Worm (Caenorhabditis elegans) whole organism, late embryonic: ENCODE results near the gene prx-6.

Experiments used
- C08G9.2 ChIP-seq: sonication (generic microtip); optimal IDR thresholded peaks from 2 replicates; lab custom pipeline; 2016; ENCODE audit warnings: mild to moderate bottlenecking, missing genetic modification characterization, moderate library complexity, missing compliant biosample characterization
- K09A11.1 ChIP-seq: sonication (generic microtip); optimal IDR thresholded peaks from 2 replicates; lab custom pipeline; 2017; ENCODE audit warnings: antibody characterized with exemption, mild to moderate bottlenecking, missing genetic modification characterization, missing compliant biosample characterization; ENCODE audit not compliant: insufficient read depth
- ceh-14 ChIP-seq: sonication (generic microtip); optimal IDR thresholded peaks from 2 replicates; lab custom pipeline; 2016; ENCODE audit warnings: missing genotype, missing genetic modification characterization, missing compliant biosample characterization
- ceh-19 ChIP-seq: fragments of 200-800 bp; sonication (Bioruptor generic); optimal IDR thresholded peaks from 2 replicates; lab custom pipeline; 2018; ENCODE audit warnings: mild to moderate bottlenecking, missing genetic modification characterization, missing compliant biosample characterization
- ceh-2 ChIP-seq: sonication (generic microtip); optimal IDR thresholded peaks from 2 replicates; lab custom pipeline; 2016; ENCODE audit warnings: missing genotype, missing genetic modification characterization, missing compliant biosample characterization
- ceh-22 ChIP-seq: sonication (generic microtip); optimal IDR thresholded peaks from 2 replicates; lab custom pipeline; 2017; ENCODE audit warnings: missing biosample characterization, missing genetic modification characterization
- ceh-24 ChIP-seq: sonication (generic microtip); optimal IDR thresholded peaks from 2 replicates; lab custom pipeline; 2016; ENCODE audit warnings: mild to moderate bottlenecking, missing genetic modification characterization, missing compliant biosample characterization
- ceh-31 ChIP-seq: sonication (generic microtip); optimal IDR thresholded peaks from 2 replicates; lab custom pipeline; 2016; ENCODE audit warnings: missing genetic modification characterization, missing compliant biosample characterization
- ceh-45 ChIP-seq: fragments of 200-800 bp; sonication (Bioruptor generic); IDR thresholded peaks from 2 replicates; pipeline ENCODE4 v1.3.6; 2022; ENCODE audit warnings: missing genetic modification reagents, missing genetic modification characterization, missing compliant biosample characterization
- che-1 ChIP-seq: sonication (generic microtip); optimal IDR thresholded peaks from 2 replicates; lab custom pipeline; 2016; ENCODE audit warnings: mild to moderate bottlenecking, missing genetic modification characterization, missing compliant biosample characterization
- dve-1 ChIP-seq: sonication (generic microtip); optimal IDR thresholded peaks from 2 replicates; lab custom pipeline; 2017; ENCODE audit warnings: antibody characterized with exemption, mild to moderate bottlenecking, missing genetic modification characterization, missing compliant biosample characterization
- elt-2 ChIP-seq: sonication (generic microtip); optimal IDR thresholded peaks from 2 replicates; lab custom pipeline; 2016; ENCODE audit warnings: missing genetic modification reagents, missing genetic modification characterization, missing compliant biosample characterization
- elt-4 ChIP-seq: sonication (generic microtip); optimal IDR thresholded peaks from 2 replicates; lab custom pipeline; 2016; ENCODE audit warnings: missing genetic modification characterization, missing compliant biosample characterization
- ets-4 ChIP-seq: sonication (generic microtip); optimal IDR thresholded peaks from 2 replicates; lab custom pipeline; 2016; ENCODE audit warnings: missing genetic modification characterization, missing compliant biosample characterization
- eyg-1 ChIP-seq: sonication (generic microtip); optimal IDR thresholded peaks from 2 replicates; lab custom pipeline; 2016; ENCODE audit warnings: missing genotype, missing genetic modification characterization, missing compliant biosample characterization
- fax-1 ChIP-seq: sonication (generic microtip); optimal IDR thresholded peaks from 2 replicates; lab custom pipeline; 2016; ENCODE audit warnings: missing genotype, missing genetic modification characterization, missing compliant biosample characterization
- hlh-6 ChIP-seq: sonication (generic microtip); optimal IDR thresholded peaks from 2 replicates; lab custom pipeline; 2016; ENCODE audit warnings: missing genotype, missing genetic modification characterization, missing compliant biosample characterization
- lim-6 ChIP-seq: sonication (generic microtip); optimal IDR thresholded peaks from 2 replicates; lab custom pipeline; 2016; ENCODE audit warnings: missing genetic modification characterization, missing compliant biosample characterization
- lin-11 ChIP-seq: fragments of 200-800 bp; sonication (Bioruptor generic); optimal IDR thresholded peaks from 2 replicates; lab custom pipeline; 2018; ENCODE audit warnings: mild to moderate bottlenecking, missing genetic modification characterization, missing compliant biosample characterization
- mec-3 ChIP-seq: sonication (generic microtip); optimal IDR thresholded peaks from 2 replicates; lab custom pipeline; 2016; ENCODE audit warnings: borderline replicate concordance, missing genetic modification characterization, missing compliant biosample characterization
- nhr-11 ChIP-seq: fragments of 150-350 bp; optimal IDR thresholded peaks from 2 replicates; lab custom pipeline; 2014; ENCODE audit warnings: missing biosample characterization, missing genetic modification characterization
- npax-4 ChIP-seq: sonication (generic microtip); optimal IDR thresholded peaks from 2 replicates; lab custom pipeline; 2016; ENCODE audit warnings: missing genetic modification characterization, missing compliant biosample characterization
- pat-9 ChIP-seq: fragments of 200-800 bp; sonication (Bioruptor generic); optimal IDR thresholded peaks from 2 replicates; lab custom pipeline; 2018; ENCODE audit warnings: mild to moderate bottlenecking, missing genetic modification characterization, moderate library complexity, missing compliant biosample characterization
- pax-1 ChIP-seq: fragments of 150-350 bp; optimal IDR thresholded peaks from 2 replicates; lab custom pipeline; 2014; ENCODE audit warnings: missing biosample characterization, missing genetic modification characterization
- pha-4 ChIP-seq: fragments of 150-350 bp; optimal IDR thresholded peaks from 2 replicates; lab custom pipeline; 2018; ENCODE audit warnings: missing biosample characterization, missing genetic modification reagents, missing genetic modification characterization
- pqm-1 ChIP-seq: sonication (generic microtip); optimal IDR thresholded peaks from 2 replicates; lab custom pipeline; 2016; ENCODE audit warnings: missing genetic modification characterization, missing compliant biosample characterization
- ref-2 ChIP-seq: sonication (generic microtip); optimal IDR thresholded peaks from 2 replicates; lab custom pipeline; 2016; ENCODE audit warnings: missing genetic modification characterization, missing compliant biosample characterization
- rnt-1 ChIP-seq: sonication (generic microtip); optimal IDR thresholded peaks from 2 replicates; lab custom pipeline; 2016; ENCODE audit warnings: missing genetic modification characterization, missing compliant biosample characterization
- sdc-2 ChIP-seq: sonication (generic microtip); optimal IDR thresholded peaks from 2 replicates; lab custom pipeline; 2016; ENCODE audit warnings: missing genotype, missing genetic modification characterization, missing compliant biosample characterization
- sox-4 ChIP-seq: sonication (generic microtip); optimal IDR thresholded peaks from 2 replicates; lab custom pipeline; 2017; ENCODE audit warnings: mild to moderate bottlenecking, missing genetic modification characterization, inconsistent platforms, missing compliant biosample characterization
- ttx-3 ChIP-seq: sonication (generic microtip); optimal IDR thresholded peaks from 2 replicates; lab custom pipeline; 2016; ENCODE audit warnings: missing genetic modification reagents, missing genetic modification characterization, missing compliant biosample characterization
- unc-3 ChIP-seq, 2 experiments: fragments of 200-800 bp in 1 of 2; sonication (Bioruptor generic) in 1 of 2; sonication (generic microtip) in 1 of 2; conservative IDR thresholded peaks in 1 of 2; optimal IDR thresholded peaks in 1 of 2; 2 replicates each; pipeline versions ENCODE4 v1.3.6 to Lab custom; 2016 to 2022; ENCODE audit warnings: missing compliant biosample characterization in 2 of 2, missing genetic modification characterization in 2 of 2, missing genetic modification reagents in 1 of 2
- unc-86 ChIP-seq: sonication (generic microtip); optimal IDR thresholded peaks from 2 replicates; lab custom pipeline; 2016; ENCODE audit warnings: missing genetic modification characterization, missing compliant biosample characterization
- zip-5 ChIP-seq: sonication (generic microtip); optimal IDR thresholded peaks from 2 replicates; lab custom pipeline; 2016; ENCODE audit warnings: missing genetic modification characterization, missing compliant biosample characterization

Gene prx-6

DNA sequence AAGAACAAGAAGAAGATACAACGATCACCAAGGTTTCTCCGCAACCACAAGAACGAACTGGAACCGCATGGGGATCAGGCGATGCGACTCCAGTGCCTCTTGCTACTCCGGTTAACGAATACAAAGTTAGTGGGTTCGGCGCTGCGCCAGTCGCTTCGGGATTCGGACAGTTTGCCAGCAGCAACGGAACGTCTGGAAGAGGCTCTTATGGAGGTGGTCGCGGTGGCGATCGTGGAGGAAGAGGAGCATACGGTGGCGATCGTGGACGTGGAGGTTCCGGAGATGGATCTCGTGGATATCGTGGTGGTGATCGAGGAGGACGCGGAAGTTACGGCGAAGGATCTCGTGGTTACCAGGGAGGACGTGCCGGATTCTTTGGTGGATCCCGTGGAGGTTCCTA, 38.1 kb upstream of the prx-6 start:
- no peak for TF ChIP-seq pqm-1 (tag; lab: Kevin White, UChicago)
- TF ChIP-seq, all 69 proteins: peak for 0

DNA sequence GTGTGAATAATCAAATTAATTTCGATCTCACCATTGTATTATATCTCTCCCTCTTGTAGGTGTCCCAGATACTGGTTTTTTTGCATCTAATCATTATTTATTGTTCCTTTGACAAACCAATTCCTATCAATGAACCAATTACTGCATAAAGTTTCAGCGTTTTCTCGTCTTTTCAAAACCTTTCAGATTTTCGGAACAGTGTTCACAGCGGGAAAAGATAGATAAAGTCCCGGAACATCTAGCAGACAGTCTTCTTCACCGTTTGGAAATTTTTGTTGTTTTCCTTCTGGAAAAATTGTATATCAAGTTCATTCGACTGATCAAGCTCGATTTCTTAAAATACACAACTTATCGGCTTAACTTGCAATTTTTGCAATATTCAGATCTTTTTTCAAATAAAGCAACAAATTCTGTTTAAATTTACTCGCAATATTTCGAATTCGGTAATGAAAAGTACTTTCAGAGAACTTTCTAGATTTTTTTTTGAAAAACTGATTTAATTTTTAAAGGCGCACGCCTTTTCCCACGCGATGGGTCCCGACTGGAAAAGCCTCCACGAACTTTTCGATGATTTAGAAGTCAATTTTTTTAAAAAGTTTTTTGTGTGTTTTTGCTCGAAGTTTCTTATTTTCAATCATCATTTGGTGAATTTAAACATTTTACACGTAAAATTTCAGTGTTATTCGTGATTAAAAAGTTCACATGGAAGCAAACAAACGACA, 35.6 kb upstream of the prx-6 start, which contains the start of gene pgl-3:
pgl-3 (plus strand) TSS at position 672 of the 722 bp plus-strand sequence.
- TF ChIP-seq ceh-45 (GFP tag; lab: Robert Waterston, UW) = no peak
- TF ChIP-seq ttx-3 = no peak
- no peak for TF ChIP-seq sox-4 (tag; lab: Kevin White, UChicago)
- no peak for TF ChIP-seq lim-6
- TF ChIP-seq che-1 = no peak
- no peak for TF ChIP-seq ref-2 (tag; lab: Kevin White, UChicago)

DNA sequence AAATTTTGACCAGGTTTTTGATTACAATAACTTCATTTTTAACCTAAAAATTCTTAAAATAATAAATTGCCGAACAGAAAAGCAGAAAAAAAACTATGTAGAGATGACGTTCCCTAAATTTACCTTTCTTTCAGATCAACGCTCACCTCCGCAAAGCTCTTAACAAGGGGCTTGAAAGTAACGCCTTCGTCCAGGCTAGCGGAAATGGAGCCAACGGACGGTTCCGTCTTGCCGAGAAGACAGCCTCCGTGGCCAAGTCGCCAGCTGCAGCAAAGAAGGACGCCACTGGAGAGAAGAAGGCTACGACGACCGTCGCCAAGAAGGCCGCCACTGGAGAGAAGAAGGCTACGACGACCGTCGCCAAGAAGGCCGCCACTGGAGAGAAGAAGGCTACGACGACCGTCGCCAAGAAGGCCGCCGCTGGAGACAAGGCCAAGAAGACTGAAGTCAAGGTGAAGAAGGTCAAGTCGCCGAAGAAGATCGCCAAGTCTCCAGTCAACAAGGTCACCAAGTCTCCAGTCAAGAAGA, 34.9 kb upstream of the prx-6 start:
- no peak for TF ChIP-seq sdc-2 (tag; lab: Kevin White, UChicago)
- no peak for TF ChIP-seq ref-2 (tag; lab: Kevin White, UChicago)
- no peak for TF ChIP-seq C08G9.2
- TF ChIP-seq mec-3 (tag; lab: Kevin White, UChicago) = no peak
- TF ChIP-seq che-1 = no peak
- no peak for TF ChIP-seq hlh-6
- TF ChIP-seq npax-4 (tag; lab: Kevin White, UChicago) = no peak
- no peak for TF ChIP-seq unc-86 (tag; lab: Kevin White, UChicago)
- TF ChIP-seq pax-1 (tag; lab: Kevin White, UChicago) = no peak
- no peak for TF ChIP-seq ceh-22 (tag; lab: Kevin White, UChicago)
- no peak for TF ChIP-seq eyg-1
- TF ChIP-seq dve-1 (tag; lab: Kevin White, UChicago) = no peak
- no peak for TF ChIP-seq elt-2 (tag; lab: Kevin White, UChicago)
- no peak for TF ChIP-seq unc-3 (GFP tag; conservative IDR thresholded peaks at IDR 0.05; lab: Robert Waterston, UW)
- TF ChIP-seq unc-3 (tag; optimal IDR thresholded peaks at IDR 0.05; lab: Kevin White, UChicago) = no peak
- no peak for TF ChIP-seq pha-4
- TF ChIP-seq pqm-1 (tag; lab: Kevin White, UChicago) = no peak
- TF ChIP-seq elt-4 (tag; lab: Kevin White, UChicago) = no peak
- no peak for TF ChIP-seq ceh-14 (tag; lab: Kevin White, UChicago)

DNA sequence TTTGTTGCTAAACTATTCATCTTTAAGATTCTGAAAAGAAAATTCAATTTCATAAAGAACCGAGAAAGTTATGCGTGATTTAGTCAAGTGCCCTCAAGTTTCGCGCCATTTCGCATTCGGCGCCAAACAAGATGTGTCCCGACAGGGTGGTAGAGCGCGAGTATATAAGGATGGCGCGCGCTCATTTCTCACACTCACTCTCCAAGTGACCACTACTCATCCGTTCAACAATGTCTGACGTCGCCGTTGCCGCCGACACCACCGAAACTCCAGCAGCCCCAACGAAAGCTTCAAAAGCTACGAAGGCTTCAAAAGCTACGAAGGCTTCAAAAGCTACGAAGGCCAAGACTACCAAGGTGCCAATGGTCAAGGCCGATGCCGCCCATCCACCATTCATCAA, 34.2 kb upstream of the prx-6 start, which contains the start of gene hil-4:
hil-4 (plus strand) TSS at position 191 of the 400 bp plus-strand sequence.
- no peak for TF ChIP-seq ceh-31 (tag; lab: Kevin White, UChicago)
- no peak for TF ChIP-seq hlh-6
- no peak for TF ChIP-seq pat-9 (tag; lab: Kevin White, UChicago)

DNA sequence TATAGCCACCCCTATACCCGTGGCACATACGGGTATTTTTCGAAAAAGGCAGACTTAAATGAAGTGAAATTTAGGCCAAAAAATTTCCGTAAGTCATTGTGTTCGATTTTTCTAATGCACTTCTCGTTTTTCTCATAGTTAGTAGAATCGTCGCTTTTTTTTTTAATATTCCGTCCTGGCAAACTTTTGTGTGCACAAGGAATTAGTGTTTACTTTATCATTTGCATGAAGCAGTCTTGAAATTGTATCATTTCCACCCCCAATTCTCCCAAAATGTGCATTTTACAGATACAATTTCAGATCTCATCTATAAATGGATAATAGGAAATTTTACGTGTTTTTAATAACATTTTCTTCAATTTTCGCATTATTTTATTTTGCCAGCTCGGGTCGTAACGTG, 30.4 kb upstream of the prx-6 start, which contains the start of gene C18G1.6:
C18G1.6 (plus strand) TSS at position 301 of the 400 bp plus-strand sequence.
- no peak for TF ChIP-seq elt-4 (tag; lab: Kevin White, UChicago)

DNA sequence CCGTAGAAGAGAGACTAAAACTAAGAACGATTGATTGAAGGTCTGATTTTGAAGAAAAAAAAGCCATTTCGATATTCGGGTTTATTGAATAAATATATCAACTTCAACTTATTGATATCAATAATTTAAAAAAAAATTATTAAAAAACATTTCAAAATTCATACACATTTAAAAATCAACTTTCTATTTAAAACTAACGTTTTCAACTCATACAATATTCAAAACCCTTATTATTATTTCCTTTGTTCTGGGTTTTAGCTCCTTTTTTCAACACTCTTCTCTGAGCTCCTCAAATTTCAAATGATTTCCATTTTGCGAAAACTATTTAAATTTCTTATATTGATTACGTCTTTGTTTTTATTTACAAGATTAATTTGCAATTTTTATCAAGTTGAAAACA, 25.4 kb upstream of the prx-6 start, which contains the start of gene C18G1.7:
C18G1.7 (plus strand) TSS at position 301 of the 400 bp plus-strand sequence.
- TF ChIP-seq zip-5 (tag; lab: Kevin White, UChicago) (no peak), ceh-19 (GFP tag; lab: Kevin White, UChicago) (no peak), ets-4 (tag; lab: Kevin White, UChicago) (no peak), ceh-24 (no peak), K09A11.1 (tag; lab: Kevin White, UChicago) (no peak), fax-1 (tag; lab: Kevin White, UChicago) (no peak), sdc-2 (tag; lab: Kevin White, UChicago) (no peak), ttx-3 (no peak), ceh-2 (tag; lab: Kevin White, UChicago) (no peak), rnt-1 (tag; lab: Kevin White, UChicago) (no peak), nhr-11 (tag; lab: Kevin White, UChicago) (no peak), elt-2 (tag; lab: Kevin White, UChicago) (no peak), lin-11 (tag; lab: Kevin White, UChicago) (no peak)
